Fruit fly (Drosophila melanogaster): Measurements from ENCODE around the gene Sc2.

The Sc2 gene

dm6 chr3L:3908838-3909810 lies 5.8 kb downstream of the Sc2 start:
- TF ChIP-seq cic (GFP tag; optimal IDR thresholded peaks at IDR 0.05) (no peak), Mnt (GFP tag; optimal IDR thresholded peaks at IDR 0.05) (peak; percentile 62), CG12768 (GFP tag; optimal IDR thresholded peaks at IDR 0.05) (peak; percentile 1), bab1 (GFP tag; optimal IDR thresholded peaks at IDR 0.05) (peak; percentile 16), Crg-1 (GFP tag; optimal IDR thresholded peaks at IDR 0.05) (no peak), tj (GFP tag; optimal IDR thresholded peaks at IDR 0.05) (peak; percentile 1)

- TF ChIP-seq Crg-1 (GFP tag; optimal IDR thresholded peaks at IDR 0.05), result no peak
Observed at dm6 chr3L:3909831-3910230, 6.5 kb downstream of the Sc2 start, which contains the start of gene mge. TSS of gene mge (minus strand) at chr3L:3909931.

dm6 chr3L:3912134-3912533 lies 8.8 kb downstream of the Sc2 start:
- TF ChIP-seq tj (GFP tag; optimal IDR thresholded peaks at IDR 0.05), result peak; percentile 48
- TF ChIP-seq CG1620 (GFP tag; optimal IDR thresholded peaks at IDR 0.05), result no peak
- TF ChIP-seq Hr96 (GFP tag; optimal IDR thresholded peaks at IDR 0.05), result no peak

- peak; percentile 3 for TF ChIP-seq tj (GFP tag; optimal IDR thresholded peaks at IDR 0.05)
- peak; percentile 46 for TF ChIP-seq CG12768 (GFP tag; optimal IDR thresholded peaks at IDR 0.05)
- TF ChIP-seq pad (GFP tag; optimal IDR thresholded peaks at IDR 0.05), result no peak
- peak; percentile 34 for TF ChIP-seq kay (GFP tag; ENCODE audit: borderline replicate concordance)
- TF ChIP-seq CG7101 (tag; optimal IDR thresholded peaks at IDR 0.05), result no peak
- TF ChIP-seq bab1 (GFP tag; optimal IDR thresholded peaks at IDR 0.05), result no peak
- TF ChIP-seq CG33017 (tag; optimal IDR thresholded peaks at IDR 0.05), result no peak
- peak; percentile 59 for TF ChIP-seq cic (GFP tag; optimal IDR thresholded peaks at IDR 0.05)
Observed at dm6 chr3L:3923631-3924274, 20.5 kb downstream of the Sc2 start.

- peak; percentile 38 for TF ChIP-seq CG12768 (GFP tag; optimal IDR thresholded peaks at IDR 0.05)
- TF ChIP-seq kay (GFP tag; ENCODE audit: borderline replicate concordance), result peak; percentile 42
- TF ChIP-seq toe (GFP tag; optimal IDR thresholded peaks at IDR 0.05), result no peak
- peak; percentile 42 for TF ChIP-seq Mnt (GFP tag; optimal IDR thresholded peaks at IDR 0.05)
- TF ChIP-seq ovo (GFP tag; optimal IDR thresholded peaks at IDR 0.05), result peak; percentile 78
- peak; percentile 93 for TF ChIP-seq cic (GFP tag; optimal IDR thresholded peaks at IDR 0.05)
- TF ChIP-seq pad (GFP tag; optimal IDR thresholded peaks at IDR 0.05), result no peak
Observed at dm6 chr3L:3925487-3925886, 22.2 kb downstream of the Sc2 start.

- TF ChIP-seq Mnt (GFP tag; optimal IDR thresholded peaks at IDR 0.05) (peak; percentile 10), CG5204 (GFP tag; optimal IDR thresholded peaks at IDR 0.05) (no peak), ovo (GFP tag; optimal IDR thresholded peaks at IDR 0.05) (peak; percentile 34), CG33017 (tag; optimal IDR thresholded peaks at IDR 0.05) (no peak), cic (GFP tag; optimal IDR thresholded peaks at IDR 0.05) (peak; percentile 44), bab1 (GFP tag; optimal IDR thresholded peaks at IDR 0.05) (no peak), pad (GFP tag; optimal IDR thresholded peaks at IDR 0.05) (peak; percentile 92), CG7101 (tag; optimal IDR thresholded peaks at IDR 0.05) (no peak), Clk (GFP tag; optimal IDR thresholded peaks at IDR 0.05) (no peak), Hr96 (GFP tag; optimal IDR thresholded peaks at IDR 0.05) (no peak), CG7045 (GFP tag; optimal IDR thresholded peaks at IDR 0.05) (no peak), CG1620 (GFP tag; optimal IDR thresholded peaks at IDR 0.05) (no peak), tj (GFP tag; optimal IDR thresholded peaks at IDR 0.05) (peak; percentile 54), cnc (optimal IDR thresholded peaks at IDR 0.05) (peak in 1 of 2 experiments; percentile 65), CG12768 (GFP tag; optimal IDR thresholded peaks at IDR 0.05) (no peak), toe (GFP tag; optimal IDR thresholded peaks at IDR 0.05) (no peak), CG11617 (GFP tag; optimal IDR thresholded peaks at IDR 0.05) (no peak), CG14711 (tag; optimal IDR thresholded peaks at IDR 0.05) (no peak), kay (GFP tag; ENCODE audit: borderline replicate concordance) (no peak), Crg-1 (GFP tag; optimal IDR thresholded peaks at IDR 0.05) (no peak)
Observed at dm6 chr3L:3926191-3926765, 23.0 kb downstream of the Sc2 start.

dm6 chr3L:3927462-3927861 lies 24.2 kb downstream of the Sc2 start:
- no peak for TF ChIP-seq cnc (optimal IDR thresholded peaks at IDR 0.05)
- TF ChIP-seq bab1 (GFP tag; optimal IDR thresholded peaks at IDR 0.05), result no peak
- no peak for TF ChIP-seq pad (GFP tag; optimal IDR thresholded peaks at IDR 0.05)
- no peak for TF ChIP-seq CG7101 (tag; optimal IDR thresholded peaks at IDR 0.05)
- TF ChIP-seq Clk (GFP tag; optimal IDR thresholded peaks at IDR 0.05), result no peak
- no peak for TF ChIP-seq CG7045 (GFP tag; optimal IDR thresholded peaks at IDR 0.05)
- no peak for TF ChIP-seq toe (GFP tag; optimal IDR thresholded peaks at IDR 0.05)
- TF ChIP-seq tj (GFP tag; optimal IDR thresholded peaks at IDR 0.05), result no peak
- no peak for TF ChIP-seq cic (GFP tag; optimal IDR thresholded peaks at IDR 0.05)
- no peak for TF ChIP-seq Crg-1 (GFP tag; optimal IDR thresholded peaks at IDR 0.05)
- no peak for TF ChIP-seq CG1620 (GFP tag; optimal IDR thresholded peaks at IDR 0.05)
- TF ChIP-seq CG12768 (GFP tag; optimal IDR thresholded peaks at IDR 0.05), result no peak
- TF ChIP-seq Mnt (GFP tag; optimal IDR thresholded peaks at IDR 0.05), result no peak
- TF ChIP-seq ovo (GFP tag; optimal IDR thresholded peaks at IDR 0.05), result no peak
- TF ChIP-seq CG14711 (tag; optimal IDR thresholded peaks at IDR 0.05), result no peak
- TF ChIP-seq CG33017 (tag; optimal IDR thresholded peaks at IDR 0.05), result no peak
- TF ChIP-seq kay (GFP tag; ENCODE audit: borderline replicate concordance), result no peak
- TF ChIP-seq Hr96 (GFP tag; optimal IDR thresholded peaks at IDR 0.05), result no peak

Measured in whole organism, adult.